Fruit fly (Drosophila melanogaster) Kc167 (cell line): ENCODE measurements around the gene Usp14.

ENCODE experiments used
- Myc ChIP-seq: fragments of >200 bp; optimal IDR thresholded peaks from 2 replicates; lab custom pipeline; 2017; ENCODE audit warnings: missing external identifiers
- h ChIP-seq: fragments of >200 bp; optimal IDR thresholded peaks from 3 replicates; lab custom pipeline; 2018; ENCODE audit warnings: missing external identifiers
- insv ChIP-seq: fragments of >200 bp; optimal IDR thresholded peaks from 3 replicates; lab custom pipeline; 2018; ENCODE audit warnings: missing external identifiers
- psq ChIP-seq: fragments of >200 bp; optimal IDR thresholded peaks from 2 replicates; lab custom pipeline; 2017; ENCODE audit warnings: missing external identifiers
- ttk ChIP-seq: sonication (Bioruptor generic); optimal IDR thresholded peaks from 2 replicates; lab custom pipeline; 2017; ENCODE audit warnings: missing external identifiers

dm6 chr2L:10277362-10277761 lies 36.8 kb downstream of the Usp14 start:
- TF ChIP-seq h (no peak), psq (no peak), insv (lab: Kevin White, UChicago) (no peak), Myc (lab: Kevin White, UChicago) (no peak), ttk (lab: Kevin White, UChicago) (no peak)
